Worm (Caenorhabditis elegans) whole organism, early embryonic: ENCODE measurements around the gene srv-13.

ENCODE experiments used
- B0310.2 ChIP-seq: sonication (generic microtip); optimal IDR thresholded peaks from 2 replicates; lab custom pipeline; 2016; ENCODE audit warnings: mild to moderate bottlenecking, missing genetic modification characterization, missing compliant biosample characterization
- ama-1 ChIP-seq: fragments of 150-350 bp; optimal IDR thresholded peaks from 2 replicates; lab custom pipeline; 2014
- hmg-4 ChIP-seq: fragments of 200-800 bp; sonication (Bioruptor generic); optimal IDR thresholded peaks from 2 replicates; lab custom pipeline; 2018; ENCODE audit warnings: mild to moderate bottlenecking, missing genetic modification characterization, missing compliant biosample characterization

- TF ChIP-seq ama-1 (lab: Kevin White, UChicago) (no peak), B0310.2 (tag; lab: Kevin White, UChicago) (no peak), hmg-4 (GFP tag; lab: Kevin White, UChicago) (no peak)
Measured at ce11 chrIV:6383970-6384369, 21.0 kb upstream of the srv-13 start, which contains the start of gene shl-1.
